6 worm cellular contexts compared by ENCODE assay signal in genomic region chrII:7873843-7874372, ce11.
A peak's percentile ranks its signal among the peaks of the same experiment; 100 is the strongest.
TF ChIP-seq lines count a peak whose summit lies in the region.

Gene T01H3.3 (minus strand): TSS chrII:7873893.

TF ChIP-seq in whole organism, L1 larva, 84 proteins besides CTCF, POLR2A, EP300 and RAD21 (continues in another document):
- TF ChIP-seq elt-3 (tag; optimal IDR thresholded peaks at IDR 0.05; lab: Kevin White, UChicago): peak in 2 of 6 experiments; percentile 12 to 43
- no peak for TF ChIP-seq C34B4.2 (tag; optimal IDR thresholded peaks at IDR 0.05; lab: Kevin White, UChicago)
- TF ChIP-seq fkh-10 (GFP tag; optimal IDR thresholded peaks at IDR 0.05; lab: Kevin White, UChicago): no peak
- TF ChIP-seq ztf-4 (tag; optimal IDR thresholded peaks at IDR 0.05; lab: Kevin White, UChicago): no peak
- no peak for TF ChIP-seq irx-1 (tag; optimal IDR thresholded peaks at IDR 0.05; lab: Kevin White, UChicago)
- TF ChIP-seq hlh-4 (tag; optimal IDR thresholded peaks at IDR 0.05; lab: Kevin White, UChicago): no peak
- no peak for TF ChIP-seq lin-15B (tag; optimal IDR thresholded peaks at IDR 0.05; lab: Kevin White, UChicago)
- no peak for TF ChIP-seq grh-1 (GFP tag; IDR thresholded peaks at IDR 0.05; lab: Robert Waterston, UW)
- TF ChIP-seq alr-1 (tag; optimal IDR thresholded peaks at IDR 0.05; lab: Kevin White, UChicago; ENCODE audit: borderline replicate concordance): no peak
- peak; percentile 58 for TF ChIP-seq swsn-7 (tag; optimal IDR thresholded peaks at IDR 0.05; lab: Kevin White, UChicago)
- no peak for TF ChIP-seq unc-86 (tag; optimal IDR thresholded peaks at IDR 0.05; lab: Kevin White, UChicago)
- TF ChIP-seq efl-1 (optimal IDR thresholded peaks at IDR 0.05; lab: Kevin White, UChicago): peak; percentile 52 to 66
- peak in 1 of 2 experiments; percentile 58 for TF ChIP-seq efl-1 (GFP tag; optimal IDR thresholded peaks at IDR 0.05 in 1 of 2; lab: Kevin White, UChicago)
- no peak for TF ChIP-seq fkh-4 (tag; optimal IDR thresholded peaks at IDR 0.05; lab: Kevin White, UChicago; ENCODE audit: borderline replicate concordance)
- no peak for TF ChIP-seq Y116A8C.19 (tag; optimal IDR thresholded peaks at IDR 0.05; lab: Kevin White, UChicago; ENCODE audit: borderline replicate concordance)

TF ChIP-seq in whole organism, L2 larva, 48 proteins besides CTCF, POLR2A, EP300 and RAD21 (continues in another document):
- no peak for TF ChIP-seq nhr-12 (tag; optimal IDR thresholded peaks at IDR 0.05; lab: Kevin White, UChicago)
- no peak for TF ChIP-seq nhr-23 (tag; optimal IDR thresholded peaks at IDR 0.05; lab: Kevin White, UChicago)
- TF ChIP-seq mdl-1 (tag; optimal IDR thresholded peaks at IDR 0.05; lab: Kevin White, UChicago): no peak
- no peak for TF ChIP-seq ztf-1 (GFP tag; conservative IDR thresholded peaks at IDR 0.05; lab: Robert Waterston, UW)
- TF ChIP-seq nhr-129 (tag; optimal IDR thresholded peaks at IDR 0.05; lab: Kevin White, UChicago): peak; percentile 36
- TF ChIP-seq sma-9 (GFP tag; optimal IDR thresholded peaks at IDR 0.05; lab: Kevin White, UChicago): peak; percentile 32
- no peak for TF ChIP-seq sma-9 (tag; optimal IDR thresholded peaks at IDR 0.05; lab: Kevin White, UChicago)
- no peak for TF ChIP-seq R02D3.7 (tag; optimal IDR thresholded peaks at IDR 0.05; lab: Kevin White, UChicago)
- TF ChIP-seq unc-55 (GFP tag; optimal IDR thresholded peaks at IDR 0.05; lab: Kevin White, UChicago): peak; percentile 77
- no peak for TF ChIP-seq egl-27 (tag; optimal IDR thresholded peaks at IDR 0.05; lab: Kevin White, UChicago)
- peak; percentile 67 for TF ChIP-seq C34F6.9 (tag; optimal IDR thresholded peaks at IDR 0.05; lab: Kevin White, UChicago)
- peak; percentile 11 for TF ChIP-seq lin-11 (tag; optimal IDR thresholded peaks at IDR 0.05; lab: Kevin White, UChicago)
- no peak for TF ChIP-seq unc-39 (tag; optimal IDR thresholded peaks at IDR 0.05; lab: Kevin White, UChicago)
- no peak for TF ChIP-seq F13H6.1 (tag; optimal IDR thresholded peaks at IDR 0.05; lab: Kevin White, UChicago)
- no peak for TF ChIP-seq ama-1 (optimal IDR thresholded peaks at IDR 0.05; lab: Kevin White, UChicago)
- no peak for TF ChIP-seq snpc-4 (tag; optimal IDR thresholded peaks at IDR 0.05; lab: Kevin White, UChicago)

TF ChIP-seq in whole organism, L3 larva, 47 proteins besides CTCF, POLR2A, EP300 and RAD21 (continues in another document):
- peak; percentile 54 for TF ChIP-seq lin-15B (tag; optimal IDR thresholded peaks at IDR 0.05; lab: Kevin White, UChicago)
- no peak for TF ChIP-seq fkh-10 (GFP tag; optimal IDR thresholded peaks at IDR 0.05; lab: Kevin White, UChicago)
- TF ChIP-seq daf-12 (tag; optimal IDR thresholded peaks at IDR 0.05; lab: Kevin White, UChicago): no peak
- peak; percentile 84 for TF ChIP-seq pha-4 (tag; optimal IDR thresholded peaks at IDR 0.05; lab: Kevin White, UChicago)
- peak; percentile 58 for TF ChIP-seq nfya-1 (tag; optimal IDR thresholded peaks at IDR 0.05; lab: Kevin White, UChicago; ENCODE audit: insufficient read depth)
- TF ChIP-seq ZK546.5 (tag; optimal IDR thresholded peaks at IDR 0.05; lab: Kevin White, UChicago): no peak
- no peak for TF ChIP-seq nhr-25 (tag; optimal IDR thresholded peaks at IDR 0.05; lab: Kevin White, UChicago)
- TF ChIP-seq ceh-16 (tag; optimal IDR thresholded peaks at IDR 0.05; lab: Kevin White, UChicago): no peak
- no peak for TF ChIP-seq nhr-76 (tag; optimal IDR thresholded peaks at IDR 0.05; lab: Kevin White, UChicago)
- TF ChIP-seq ama-1 (optimal IDR thresholded peaks at IDR 0.05; lab: Kevin White, UChicago): no peak
- no peak for TF ChIP-seq snpc-4 (tag; optimal IDR thresholded peaks at IDR 0.05; lab: Kevin White, UChicago)
- TF ChIP-seq egl-5 (tag; optimal IDR thresholded peaks at IDR 0.05; lab: Kevin White, UChicago): no peak
- TF ChIP-seq elt-3 (tag; optimal IDR thresholded peaks at IDR 0.05; lab: Kevin White, UChicago): no peak
- TF ChIP-seq mdl-1 (tag; optimal IDR thresholded peaks at IDR 0.05; lab: Kevin White, UChicago): no peak
- TF ChIP-seq R02D3.7 (tag; optimal IDR thresholded peaks at IDR 0.05; lab: Kevin White, UChicago): no peak
- no peak for TF ChIP-seq lin-39 (tag; optimal IDR thresholded peaks at IDR 0.05; lab: Kevin White, UChicago)
- TF ChIP-seq elt-1 (tag; optimal IDR thresholded peaks at IDR 0.05; lab: Kevin White, UChicago): no peak

TF ChIP-seq in whole organism, L4 larva, 104 proteins besides CTCF, POLR2A, EP300 and RAD21 (continues in another document):
- no peak for TF ChIP-seq daf-16 (GFP tag; optimal IDR thresholded peaks at IDR 0.05; lab: Kevin White, UChicago)
- TF ChIP-seq daf-16 (tag; optimal IDR thresholded peaks at IDR 0.05; lab: Kevin White, UChicago): peak; percentile 16
- TF ChIP-seq lsy-2 (tag; optimal IDR thresholded peaks at IDR 0.05; lab: Kevin White, UChicago): peak in 1 of 2 experiments; percentile 83
- no peak for TF ChIP-seq jun-1 (tag; optimal IDR thresholded peaks at IDR 0.05; lab: Kevin White, UChicago)
- TF ChIP-seq ceh-20 (GFP tag; IDR thresholded peaks at IDR 0.05; lab: Robert Waterston, UW): no peak
- TF ChIP-seq mes-2 (tag; optimal IDR thresholded peaks at IDR 0.05; lab: Kevin White, UChicago; ENCODE audit: poor library complexity, severe bottlenecking): peak; percentile 67
- TF ChIP-seq pha-4 (GFP tag; IDR thresholded peaks at IDR 0.05; lab: Robert Waterston, UW): no peak
- TF ChIP-seq pha-4 (tag; optimal IDR thresholded peaks at IDR 0.05; lab: Kevin White, UChicago): peak; percentile 65
- TF ChIP-seq daf-19 (GFP tag; conservative IDR thresholded peaks at IDR 0.05; lab: Robert Waterston, UW): no peak
- peak; percentile 59 for TF ChIP-seq Y48G9A.11 (GFP tag; IDR thresholded peaks at IDR 0.05; lab: Robert Waterston, UW)
- TF ChIP-seq T20F7.1 (GFP tag; optimal IDR thresholded peaks at IDR 0.05; lab: Kevin White, UChicago): peak; percentile 96
- TF ChIP-seq F37D6.2 (tag; optimal IDR thresholded peaks at IDR 0.05; lab: Kevin White, UChicago): no peak
- TF ChIP-seq lin-38 (GFP tag; IDR thresholded peaks at IDR 0.05; lab: Robert Waterston, UW): peak; percentile 20; the same call in 1 of the 2 replicates
- no peak for TF ChIP-seq skn-1 (tag; optimal IDR thresholded peaks at IDR 0.05; lab: Kevin White, UChicago)
- peak; percentile 30 for TF ChIP-seq hlh-30 (tag; optimal IDR thresholded peaks at IDR 0.05; lab: Kevin White, UChicago; ENCODE audit: insufficient read depth)
- no peak for TF ChIP-seq nhr-42 (GFP tag; IDR thresholded peaks at IDR 0.05; lab: Robert Waterston, UW)
- TF ChIP-seq aha-1 (tag; lab: Kevin White, UChicago): peak; percentile 86

TF ChIP-seq in whole organism, mixed stage, embryonic, 35 proteins besides CTCF, POLR2A, EP300 and RAD21:
- no peak for TF ChIP-seq tbx-8 (GFP tag; optimal IDR thresholded peaks at IDR 0.05; lab: Kevin White, UChicago)
- no peak for TF ChIP-seq M03D4.4 (tag; optimal IDR thresholded peaks at IDR 0.05; lab: Kevin White, UChicago)
- no peak for TF ChIP-seq bed-3 (GFP tag; optimal IDR thresholded peaks at IDR 0.05; lab: Kevin White, UChicago)
- peak; percentile 42 for TF ChIP-seq lsy-2 (tag; optimal IDR thresholded peaks at IDR 0.05; lab: Kevin White, UChicago)
- no peak for TF ChIP-seq ceh-83 (GFP tag; optimal IDR thresholded peaks at IDR 0.05; lab: Kevin White, UChicago)
- no peak for TF ChIP-seq lin-13 (tag; optimal IDR thresholded peaks at IDR 0.05; lab: Kevin White, UChicago)
- TF ChIP-seq unc-62 (GFP tag; optimal IDR thresholded peaks at IDR 0.05; lab: Kevin White, UChicago): no peak
- TF ChIP-seq ceh-39 (tag; optimal IDR thresholded peaks at IDR 0.05; lab: Kevin White, UChicago): no peak

TF ChIP-seq in whole organism, young adult, 124 proteins besides CTCF, POLR2A, EP300 and RAD21:
- TF ChIP-seq mes-4 (tag; optimal IDR thresholded peaks at IDR 0.05; lab: Kevin White, UChicago): no peak
- no peak for TF ChIP-seq Y79H2A.3 (GFP tag; conservative IDR thresholded peaks at IDR 0.05; lab: Robert Waterston, UW)
- TF ChIP-seq hmg-20 (GFP tag; IDR thresholded peaks at IDR 0.05; lab: Robert Waterston, UW): no peak
- TF ChIP-seq ztf-28 (GFP tag; IDR thresholded peaks at IDR 0.05; lab: Robert Waterston, UW): no peak
- no peak for TF ChIP-seq snpc-3.4 (tag; optimal IDR thresholded peaks at IDR 0.05; lab: Kevin White, UChicago)
- peak; percentile 91 for TF ChIP-seq attf-3 (GFP tag; conservative IDR thresholded peaks at IDR 0.05; lab: Robert Waterston, UW)
- no peak for TF ChIP-seq fkh-3 (tag; optimal IDR thresholded peaks at IDR 0.05; lab: Kevin White, UChicago)
- TF ChIP-seq snpc-1.3 (tag; optimal IDR thresholded peaks at IDR 0.05; lab: Kevin White, UChicago; ENCODE audit: insufficient read depth): no peak
- TF ChIP-seq F37B4.10 (GFP tag; IDR thresholded peaks at IDR 0.05; lab: Robert Waterston, UW): no peak
- no peak for TF ChIP-seq cebp-1 (GFP tag; IDR thresholded peaks at IDR 0.05; lab: Robert Waterston, UW)
- TF ChIP-seq cebp-1 (tag; optimal IDR thresholded peaks at IDR 0.05; lab: Kevin White, UChicago): peak; percentile 15
- no peak for TF ChIP-seq Y67H2A.10 (GFP tag; conservative IDR thresholded peaks at IDR 0.05; lab: Robert Waterston, UW)
- no peak for TF ChIP-seq unc-62 (GFP tag; optimal IDR thresholded peaks at IDR 0.05; lab: Kevin White, UChicago)
- no peak for TF ChIP-seq ztf-18 (tag; optimal IDR thresholded peaks at IDR 0.05; lab: Kevin White, UChicago)
- TF ChIP-seq nhr-90 (tag; optimal IDR thresholded peaks at IDR 0.05; lab: Kevin White, UChicago): no peak
- peak; percentile 27 for TF ChIP-seq F23B12.7 (tag; optimal IDR thresholded peaks at IDR 0.05; lab: Kevin White, UChicago; ENCODE audit: insufficient read depth)
- no peak for TF ChIP-seq ama-1 (optimal IDR thresholded peaks at IDR 0.05; lab: Kevin White, UChicago)
- no peak for TF ChIP-seq ama-1 (GFP tag; optimal IDR thresholded peaks at IDR 0.05; lab: Kevin White, UChicago)
